Fruit fly (Drosophila melanogaster) whole organism, embryonic: ENCODE data around the gene CG9706.

Experiments used
- ATbp ChIP-seq: fragments of 200-800 bp; sonication (Bioruptor generic); optimal IDR thresholded peaks from 2 replicates; lab custom pipeline; 2017; ENCODE audit warnings: missing biosample characterization, mild to moderate bottlenecking, missing genetic modification characterization, missing genetic modification reagents
- CG10267 ChIP-seq: fragments of 200-800 bp; sonication (Bioruptor generic); optimal IDR thresholded peaks from 2 replicates; lab custom pipeline; 2018; ENCODE audit warnings: missing biosample characterization, mild to moderate bottlenecking, missing genetic modification characterization, moderate library complexity
- CG10543 ChIP-seq: fragments of 200-800 bp; sonication (Bioruptor generic); optimal IDR thresholded peaks from 3 replicates; lab custom pipeline; 2017; ENCODE audit warnings: missing biosample characterization, mild to moderate bottlenecking, missing genetic modification characterization, moderate library complexity
- CG11504 ChIP-seq: fragments of 200-800 bp; sonication (Bioruptor generic); optimal IDR thresholded peaks from 3 replicates; lab custom pipeline; 2019; ENCODE audit warnings: missing biosample characterization, mild to moderate bottlenecking, missing genetic modification characterization, moderate library complexity
- CG11696 ChIP-seq: fragments of 200-800 bp; sonication (Bioruptor generic); IDR thresholded peaks from 2 replicates; pipeline ENCODE4 v1.3.6; 2022; ENCODE audit warnings: missing biosample characterization, missing genetic modification characterization
- CG12219 ChIP-seq: fragments of 200-800 bp; sonication (Bioruptor generic); optimal IDR thresholded peaks from 3 replicates; lab custom pipeline; 2018; ENCODE audit warnings: missing biosample characterization, mild to moderate bottlenecking, missing genetic modification characterization
- CG14667 ChIP-seq: fragments of 200-800 bp; sonication (Bioruptor generic); IDR thresholded peaks from 2 replicates; pipeline ENCODE4 v1.3.6; 2022; ENCODE audit warnings: missing biosample characterization, missing genetic modification characterization
- CG1603 ChIP-seq: fragments of 200-800 bp; sonication (Bioruptor generic); optimal IDR thresholded peaks from 2 replicates; lab custom pipeline; 2019; ENCODE audit warnings: missing biosample characterization, mild to moderate bottlenecking, missing genetic modification characterization, moderate library complexity
- CG1647 ChIP-seq: fragments of 200-800 bp; sonication (Bioruptor generic); optimal IDR thresholded peaks from 3 replicates; lab custom pipeline; 2016; ENCODE audit warnings: missing biosample characterization, missing genetic modification characterization
- CG17912 ChIP-seq: fragments of 200-800 bp; sonication (Bioruptor generic); optimal IDR thresholded peaks from 2 replicates; lab custom pipeline; 2018; ENCODE audit warnings: missing biosample characterization, mild to moderate bottlenecking, missing genetic modification characterization
- CG18619 ChIP-seq: fragments of 200-800 bp; sonication (Bioruptor generic); optimal IDR thresholded peaks from 3 replicates; lab custom pipeline; 2017; ENCODE audit warnings: missing biosample characterization, mild to moderate bottlenecking, missing genetic modification characterization
- CG18764 ChIP-seq: fragments of 200-800 bp; sonication (Bioruptor generic); optimal IDR thresholded peaks from 3 replicates; lab custom pipeline; 2016; ENCODE audit warnings: missing biosample characterization, missing genetic modification characterization
- CG2129 ChIP-seq: fragments of 200-800 bp; sonication (Bioruptor generic); IDR thresholded peaks from 2 replicates; pipeline ENCODE4 v1.3.6; 2022; ENCODE audit warnings: missing biosample characterization, missing genetic modification characterization; ENCODE audit not compliant: partially characterized antibody
- CG2712 ChIP-seq: fragments of 200-800 bp; optimal IDR thresholded peaks from 3 replicates; lab custom pipeline; 2019; ENCODE audit warnings: missing biosample characterization, mild to moderate bottlenecking, missing genetic modification characterization, moderate library complexity
- CG31441 ChIP-seq: fragments of 200-800 bp; sonication (Bioruptor generic); IDR thresholded peaks from 2 replicates; pipeline ENCODE4 v1.3.6; 2022; ENCODE audit warnings: missing biosample characterization, missing genetic modification characterization
- CG34422 ChIP-seq: fragments of 200-800 bp; sonication (Bioruptor generic); IDR thresholded peaks from 3 replicates; pipeline ENCODE4 v1.3.6; 2022; ENCODE audit warnings: missing biosample characterization, missing genetic modification characterization
- CG3726 ChIP-seq: fragments of 200-800 bp; sonication (Bioruptor generic); IDR thresholded peaks from 3 replicates; pipeline ENCODE4, ENCODE4 v1.3.6; 2022; ENCODE audit warnings: missing biosample characterization, missing genetic modification characterization
- CG4282 ChIP-seq: fragments of 200-800 bp; sonication (Bioruptor generic); optimal IDR thresholded peaks from 2 replicates; lab custom pipeline; 2016; ENCODE audit warnings: missing biosample characterization, missing genetic modification characterization
- CG6765 ChIP-seq: fragments of 200-800 bp; sonication (Bioruptor generic); optimal IDR thresholded peaks from 3 replicates; lab custom pipeline; 2017; ENCODE audit warnings: missing biosample characterization, mild to moderate bottlenecking, missing genetic modification characterization
- CG8388 ChIP-seq: fragments of 200-800 bp; sonication (Bioruptor generic); optimal IDR thresholded peaks from 2 replicates; lab custom pipeline; 2019; ENCODE audit warnings: missing biosample characterization, mild to moderate bottlenecking, missing genetic modification characterization, moderate library complexity
- CG9876 ChIP-seq: fragments of 200-800 bp; sonication (Bioruptor generic); optimal IDR thresholded peaks from 2 replicates; lab custom pipeline; 2016; ENCODE audit warnings: missing biosample characterization, missing genetic modification characterization
- Dfd ChIP-seq, 2 experiments: fragments of >200 bp; optimal IDR thresholded peaks; 2 replicates each; lab custom pipeline; 2017; ENCODE audit warnings: missing biosample characterization in 2 of 2, missing genetic modification characterization in 2 of 2
- Fer2 ChIP-seq: fragments of 200-800 bp; sonication (Bioruptor generic); optimal IDR thresholded peaks from 2 replicates; lab custom pipeline; 2018; ENCODE audit warnings: missing biosample characterization, mild to moderate bottlenecking, missing genetic modification characterization, moderate library complexity
- H2.0 ChIP-seq: fragments of 200-800 bp; sonication (Bioruptor generic); IDR thresholded peaks from 2 replicates; pipeline ENCODE4 v1.3.6; 2022; ENCODE audit warnings: missing biosample characterization, missing genetic modification characterization
- HLH3B ChIP-seq: fragments of 200-800 bp; sonication (Bioruptor generic); IDR thresholded peaks from 2 replicates; pipeline ENCODE4 v1.3.6; 2022; ENCODE audit warnings: missing biosample characterization, missing genetic modification characterization
- Hey ChIP-seq: fragments of 200-800 bp; sonication (Bioruptor generic); optimal IDR thresholded peaks from 3 replicates; lab custom pipeline; 2018; ENCODE audit warnings: missing biosample characterization, mild to moderate bottlenecking, missing genetic modification characterization
- Lhr ChIP-seq: fragments of 200-800 bp; sonication (Bioruptor generic); optimal IDR thresholded peaks from 3 replicates; lab custom pipeline; 2017; ENCODE audit warnings: mild to moderate bottlenecking, missing biosample characterization, missing genetic modification reagents, missing genetic modification characterization
- Oaz ChIP-seq: fragments of 200-800 bp; sonication (Bioruptor generic); IDR thresholded peaks from 2 replicates; pipeline ENCODE4 v1.3.6; 2022; ENCODE audit warnings: missing biosample characterization, missing genetic modification characterization
- Oli ChIP-seq: fragments of 200-800 bp; sonication (Bioruptor generic); optimal IDR thresholded peaks from 2 replicates; lab custom pipeline; 2018; ENCODE audit warnings: missing biosample characterization, mild to moderate bottlenecking, missing genetic modification characterization, moderate library complexity
- Optix ChIP-seq: fragments of 200-800 bp; sonication (Bioruptor generic); IDR thresholded peaks from 3 replicates; pipeline ENCODE4 v1.3.6; 2022; ENCODE audit warnings: missing biosample characterization, missing genetic modification characterization
- PHDP ChIP-seq: fragments of 200-800 bp; sonication (Bioruptor generic); optimal IDR thresholded peaks from 3 replicates; lab custom pipeline; 2018; ENCODE audit warnings: missing biosample characterization, mild to moderate bottlenecking, missing genetic modification characterization, moderate library complexity
- Sox102F ChIP-seq: fragments of 200-800 bp; sonication (Bioruptor generic); optimal IDR thresholded peaks from 2 replicates; lab custom pipeline; 2018; ENCODE audit warnings: missing biosample characterization, mild to moderate bottlenecking, missing genetic modification characterization, moderate library complexity
- Tbp ChIP-seq: fragments of >200 bp; optimal IDR thresholded peaks from 2 replicates; lab custom pipeline; 2018; ENCODE audit warnings: missing biosample characterization, missing genetic modification characterization
- ase ChIP-seq: fragments of 200-800 bp; sonication (Bioruptor generic); IDR thresholded peaks from 3 replicates; pipeline ENCODE4 v1.3.6; 2022; ENCODE audit warnings: missing biosample characterization, missing genetic modification characterization
- crol ChIP-seq: fragments of 200-800 bp; sonication (Bioruptor generic); IDR thresholded peaks from 2 replicates; pipeline ENCODE4 v1.3.6; 2022; ENCODE audit warnings: missing biosample characterization, missing genetic modification characterization
- cwo ChIP-seq: fragments of 200-800 bp; sonication (Bioruptor generic); optimal IDR thresholded peaks from 3 replicates; lab custom pipeline; 2017; ENCODE audit warnings: missing biosample characterization, missing genetic modification characterization, mild to moderate bottlenecking, moderate library complexity, missing genetic modification reagents
- dimm ChIP-seq: fragments of 200-800 bp; sonication (Bioruptor generic); IDR thresholded peaks from 2 replicates; pipeline ENCODE4 v1.3.6; 2022; ENCODE audit warnings: missing biosample characterization, missing genetic modification characterization
- disco-r ChIP-seq: fragments of 200-800 bp; sonication (Bioruptor generic); optimal IDR thresholded peaks from 2 replicates; lab custom pipeline; 2016; ENCODE audit warnings: missing biosample characterization, missing genetic modification characterization
- en ChIP-seq: fragments of 200-800 bp; sonication (Bioruptor generic); optimal IDR thresholded peaks from 2 replicates; lab custom pipeline; 2016; ENCODE audit warnings: missing biosample characterization, missing genetic modification characterization
- insv ChIP-seq, 2 experiments: fragments of 200-800 bp; sonication (Bioruptor generic); optimal IDR thresholded peaks; 3 replicates each; lab custom pipeline; 2016 to 2018; ENCODE audit warnings: missing biosample characterization in 2 of 2, missing genetic modification characterization in 2 of 2
- lilli ChIP-seq: fragments of 200-800 bp; sonication (Bioruptor generic); optimal IDR thresholded peaks from 3 replicates; lab custom pipeline; 2016; ENCODE audit warnings: missing biosample characterization, missing genetic modification characterization
- lola ChIP-seq, 3 experiments: fragments of >200 bp in 2 of 3; fragments of 200-800 bp in 1 of 3; sonication (Bioruptor generic) in 1 of 3; optimal IDR thresholded peaks; 2 replicates each; lab custom pipeline; 2017 to 2019; ENCODE audit warnings: missing biosample characterization in 3 of 3, missing genetic modification characterization in 3 of 3, mild to moderate bottlenecking in 1 of 3, moderate library complexity in 1 of 3
- nmo ChIP-seq: fragments of 200-800 bp; sonication (Bioruptor generic); optimal IDR thresholded peaks from 2 replicates; lab custom pipeline; 2018; ENCODE audit warnings: missing biosample characterization, mild to moderate bottlenecking, missing genetic modification characterization, moderate library complexity
- pfk ChIP-seq: fragments of 200-800 bp; sonication (Bioruptor generic); optimal IDR thresholded peaks from 2 replicates; lab custom pipeline; 2018; ENCODE audit warnings: missing biosample characterization, mild to moderate bottlenecking, missing genetic modification characterization, moderate library complexity
- pita ChIP-seq: fragments of 200-800 bp; sonication (Bioruptor generic); optimal IDR thresholded peaks from 2 replicates; lab custom pipeline; 2017; ENCODE audit warnings: missing biosample characterization, mild to moderate bottlenecking, missing genetic modification characterization
- row ChIP-seq: fragments of 200-800 bp; sonication (Bioruptor generic); IDR thresholded peaks from 3 replicates; pipeline ENCODE4 v1.3.6; 2022; ENCODE audit warnings: missing biosample characterization, missing genetic modification characterization
- salm ChIP-seq: fragments of 200-800 bp; sonication (Bioruptor generic); optimal IDR thresholded peaks from 2 replicates; lab custom pipeline; 2018; ENCODE audit warnings: missing biosample characterization, mild to moderate bottlenecking, missing genetic modification characterization
- ssp ChIP-seq: fragments of 200-800 bp; sonication (Bioruptor generic); IDR thresholded peaks from 2 replicates; pipeline ENCODE4 v1.3.6; 2022; ENCODE audit warnings: missing biosample characterization, missing genetic modification characterization
- tx ChIP-seq: fragments of 200-800 bp; sonication (Bioruptor generic); optimal IDR thresholded peaks from 2 replicates; lab custom pipeline; 2016; ENCODE audit warnings: missing biosample characterization, missing genetic modification characterization
- unpg ChIP-seq: fragments of 200-800 bp; sonication (Bioruptor generic); optimal IDR thresholded peaks from 3 replicates; lab custom pipeline; 2018; ENCODE audit warnings: missing biosample characterization, mild to moderate bottlenecking, missing genetic modification characterization, moderate library complexity
- wek ChIP-seq: fragments of 200-800 bp; sonication (Bioruptor generic); optimal IDR thresholded peaks from 3 replicates; lab custom pipeline; 2018; ENCODE audit warnings: missing biosample characterization, mild to moderate bottlenecking, missing genetic modification characterization, moderate library complexity

CG9706 gene

dm6 chr3L:16760274-16760673, 22.5 kb upstream of the CG9706 start (continued):
- TF ChIP-seq unpg (GFP tag; lab: Kevin White, UChicago) (peak; percentile 46), CG6765 (GFP tag; lab: Kevin White, UChicago) (no peak), CG11696 (GFP tag; lab: Robert Waterston, UW) (no peak), Tbp (no peak), pfk (GFP tag; lab: Kevin White, UChicago) (no peak), insv (GFP tag; optimal IDR thresholded peaks at IDR 0.05; lab: Kevin White, UChicago) (no peak), Hey (peak; percentile 8), CG10543 (no peak), HLH3B (GFP tag; lab: Robert Waterston, UW) (no peak), en (no peak), Optix (peak; percentile 66; the same call in 2 of the 3 replicates), CG34422 (GFP tag; lab: Robert Waterston, UW) (no peak), CG3726 (GFP tag; lab: Robert Waterston, UW) (no peak), CG31441 (GFP tag; lab: Robert Waterston, UW) (peak; percentile 55), ase (GFP tag; lab: Robert Waterston, UW) (no peak), CG9876 (GFP tag; lab: Kevin White, UChicago) (no peak), CG14667 (GFP tag; lab: Robert Waterston, UW) (no peak), CG2129 (GFP tag; lab: Robert Waterston, UW) (no peak), CG8388 (GFP tag; lab: Kevin White, UChicago) (peak; percentile 34), dimm (no peak), CG10267 (tag; lab: Kevin White, UChicago) (peak; percentile 14), CG2712 (tag; lab: Kevin White, UChicago) (peak; percentile 51), H2.0 (GFP tag; lab: Robert Waterston, UW) (peak; percentile 46), CG18619 (GFP tag; lab: Kevin White, UChicago) (peak; percentile 4), ATbp (GFP tag; lab: Kevin White, UChicago) (peak; percentile 8), wek (GFP tag; lab: Kevin White, UChicago) (no peak), cwo (GFP tag; lab: Kevin White, UChicago) (peak; percentile 17), Lhr (GFP tag; lab: Kevin White, UChicago) (peak; percentile 4), CG17912 (GFP tag; lab: Kevin White, UChicago) (no peak), CG1647 (GFP tag; lab: Kevin White, UChicago) (no peak), CG11504 (tag; lab: Kevin White, UChicago) (peak; percentile 61), crol (0 out of 2 replicates have a peak, but pooled peaks have one; percentile 1), CG1603 (peak; percentile 69), Sox102F (peak; percentile 63), pita (GFP tag; lab: Kevin White, UChicago) (no peak), nmo (GFP tag; lab: Kevin White, UChicago) (peak; percentile 49), CG18764 (no peak), Dfd (GFP tag; optimal IDR thresholded peaks at IDR 0.05; lab: Kevin White, UChicago) (no peak), Fer2 (tag; lab: Kevin White, UChicago) (no peak), salm (tag; lab: Kevin White, UChicago) (no peak), CG12219 (GFP tag; lab: Kevin White, UChicago) (peak; percentile 23), lilli (GFP tag; lab: Kevin White, UChicago) (peak; percentile 35), lola (GFP tag; optimal IDR thresholded peaks at IDR 0.05; lab: Kevin White, UChicago) (peak in 1 of 3 experiments; percentile 55), disco-r (no peak), row (GFP tag; lab: Robert Waterston, UW) (peak; percentile 67), PHDP (peak; percentile 45), tx (peak; percentile 3), Oli (peak; percentile 59), CG4282 (GFP tag; lab: Kevin White, UChicago) (no peak), ssp (GFP tag; lab: Robert Waterston, UW) (no peak), Oaz (GFP tag; lab: Robert Waterston, UW) (no peak)
